In genomic region chr3L:780867-781701, dm6 we compare ENCODE assay signal across 2 fruit fly cellular contexts.
TF ChIP-seq lines count a peak whose summit lies in the region.

No protein-coding gene starts in this region.

TF ChIP-seq in whole organism, embryonic, 481 proteins besides CTCF, POLR2A, EP300 and RAD21 (continued from another document and continues in another):
- TF ChIP-seq CG12744 (GFP tag; optimal IDR thresholded peaks at IDR 0.05; lab: Kevin White, UChicago) (peak; percentile 70), ind (GFP tag; optimal IDR thresholded peaks at IDR 0.05; lab: Kevin White, UChicago) (peak; percentile 84), Chrac-16 (GFP tag; optimal IDR thresholded peaks at IDR 0.05; lab: Kevin White, UChicago) (peak; percentile 90), amos (GFP tag; IDR thresholded peaks at IDR 0.05; lab: Robert Waterston, UW; ENCODE audit: partially characterized antibody) (no peak; the same call in 1 of the 2 replicates), bowl (GFP tag; IDR thresholded peaks at IDR 0.05; lab: Robert Waterston, UW) (peak; percentile 87), CG17385 (GFP tag; optimal IDR thresholded peaks at IDR 0.05; lab: Kevin White, UChicago) (peak; percentile 91), Atf6 (GFP tag; IDR thresholded peaks at IDR 0.05; lab: Robert Waterston, UW) (peak; percentile 98), ase (GFP tag; IDR thresholded peaks at IDR 0.05; lab: Robert Waterston, UW) (peak; percentile 94), her (GFP tag; optimal IDR thresholded peaks at IDR 0.05; lab: Kevin White, UChicago) (no peak), fd96Cb (tag; optimal IDR thresholded peaks at IDR 0.05; lab: Kevin White, UChicago) (peak; percentile 73), kni (GFP tag; optimal IDR thresholded peaks at IDR 0.05; lab: Kevin White, UChicago) (peak; percentile 50), CG9932 (GFP tag; IDR thresholded peaks at IDR 0.05; lab: Robert Waterston, UW) (peak; percentile 95), CG7357 (GFP tag; IDR thresholded peaks at IDR 0.05; lab: Robert Waterston, UW) (peak; percentile 88), CG7372 (GFP tag; IDR thresholded peaks at IDR 0.05; lab: Robert Waterston, UW) (peak; percentile 96), so (GFP tag; IDR thresholded peaks at IDR 0.05; lab: Robert Waterston, UW) (peak; percentile 95), corto (GFP tag; optimal IDR thresholded peaks at IDR 0.05; lab: Kevin White, UChicago) (peak; percentile 96), inv (GFP tag; IDR thresholded peaks at IDR 0.05; lab: Robert Waterston, UW; ENCODE audit: partially characterized antibody) (no peak), CG9876 (GFP tag; optimal IDR thresholded peaks at IDR 0.05; lab: Kevin White, UChicago) (no peak), CG2875 (GFP tag; optimal IDR thresholded peaks at IDR 0.05; lab: Kevin White, UChicago) (peak; percentile 84), Mrtf (GFP tag; IDR thresholded peaks at IDR 0.05; lab: Robert Waterston, UW) (peak; percentile 94), fru (optimal IDR thresholded peaks at IDR 0.05; lab: Kevin White, UChicago) (no peak), CG1792 (GFP tag; optimal IDR thresholded peaks at IDR 0.05; lab: Kevin White, UChicago) (peak; percentile 17), Ssrp (tag; optimal IDR thresholded peaks at IDR 0.05; lab: Kevin White, UChicago) (peak; percentile 92), TFAM (GFP tag; optimal IDR thresholded peaks at IDR 0.05; lab: Kevin White, UChicago) (peak; percentile 30), maf-S (GFP tag; optimal IDR thresholded peaks at IDR 0.05; lab: Kevin White, UChicago) (peak; percentile 73), CG12236 (GFP tag; optimal IDR thresholded peaks at IDR 0.05; lab: Kevin White, UChicago) (no peak), CG14667 (GFP tag; IDR thresholded peaks at IDR 0.05; lab: Robert Waterston, UW) (peak; percentile 94), nerfin-2 (GFP tag; IDR thresholded peaks at IDR 0.05; lab: Robert Waterston, UW; ENCODE audit: partially characterized antibody) (no peak), Eip74EF (GFP tag; optimal IDR thresholded peaks at IDR 0.05; lab: Kevin White, UChicago) (peak in 1 of 2 experiments; percentile 85), eyg (GFP tag; optimal IDR thresholded peaks at IDR 0.05; lab: Kevin White, UChicago) (no peak), CG4707 (GFP tag; optimal IDR thresholded peaks at IDR 0.05; lab: Kevin White, UChicago) (peak; percentile 66), Drgx (GFP tag; IDR thresholded peaks at IDR 0.05; lab: Robert Waterston, UW) (peak; percentile 89), pb (GFP tag; optimal IDR thresholded peaks at IDR 0.05; lab: Kevin White, UChicago) (no peak), Hr51 (GFP tag; optimal IDR thresholded peaks at IDR 0.05; lab: Kevin White, UChicago) (peak; percentile 62 to 94), CG18262 (tag; optimal IDR thresholded peaks at IDR 0.05; lab: Kevin White, UChicago) (peak; percentile 84), CG2202 (tag; optimal IDR thresholded peaks at IDR 0.05; lab: Kevin White, UChicago) (peak; percentile 73), CG9727 (GFP tag; optimal IDR thresholded peaks at IDR 0.05; lab: Kevin White, UChicago) (peak; percentile 89), CG4617 (GFP tag; optimal IDR thresholded peaks at IDR 0.05; lab: Kevin White, UChicago; ENCODE audit: borderline replicate concordance) (peak; percentile 57), CG18619 (GFP tag; optimal IDR thresholded peaks at IDR 0.05; lab: Kevin White, UChicago) (peak; percentile 93), CG3163 (GFP tag; optimal IDR thresholded peaks at IDR 0.05; lab: Kevin White, UChicago) (no peak), CG6791 (GFP tag; IDR thresholded peaks at IDR 0.05; lab: Robert Waterston, UW; ENCODE audit: partially characterized antibody) (no peak), vnd (GFP tag; IDR thresholded peaks at IDR 0.05; lab: Robert Waterston, UW; ENCODE audit: partially characterized antibody) (peak; percentile 58; the same call in 2 of the 3 replicates), CG12071 (GFP tag; optimal IDR thresholded peaks at IDR 0.05; lab: Kevin White, UChicago) (peak; percentile 61), NC2α (GFP tag; optimal IDR thresholded peaks at IDR 0.05; lab: Kevin White, UChicago) (no peak), CG15696 (tag; optimal IDR thresholded peaks at IDR 0.05; lab: Kevin White, UChicago) (peak; percentile 44), CG4328 (GFP tag; optimal IDR thresholded peaks at IDR 0.05; lab: Kevin White, UChicago) (peak; percentile 76), aop (GFP tag; IDR thresholded peaks at IDR 0.05; lab: Robert Waterston, UW) (peak; percentile 80; the same call in 1 of the 2 replicates), CG12942 (GFP tag; optimal IDR thresholded peaks at IDR 0.05; lab: Kevin White, UChicago) (peak; percentile 92), Usf (GFP tag; optimal IDR thresholded peaks at IDR 0.05; lab: Kevin White, UChicago) (peak; percentile 83), CG12769 (tag; optimal IDR thresholded peaks at IDR 0.05; lab: Kevin White, UChicago) (peak; percentile 26), Abd-B (GFP tag; optimal IDR thresholded peaks at IDR 0.05; lab: Kevin White, UChicago) (peak; percentile 89), gfzf (GFP tag; optimal IDR thresholded peaks at IDR 0.05; lab: Kevin White, UChicago) (no peak), CG7928 (GFP tag; optimal IDR thresholded peaks at IDR 0.05; lab: Kevin White, UChicago) (peak; percentile 59), Meics (GFP tag; optimal IDR thresholded peaks at IDR 0.05; lab: Kevin White, UChicago) (peak; percentile 92), CG11504 (tag; optimal IDR thresholded peaks at IDR 0.05; lab: Kevin White, UChicago) (peak; percentile 90), ash1 (GFP tag; optimal IDR thresholded peaks at IDR 0.05; lab: Kevin White, UChicago) (no peak), CG10543 (GFP tag; optimal IDR thresholded peaks at IDR 0.05; lab: Kevin White, UChicago) (peak; percentile 89), sens-2 (GFP tag; IDR thresholded peaks at IDR 0.05; lab: Robert Waterston, UW) (peak; percentile 93), CG9437 (GFP tag; optimal IDR thresholded peaks at IDR 0.05; lab: Kevin White, UChicago) (peak; percentile 84), CG17912 (GFP tag; optimal IDR thresholded peaks at IDR 0.05; lab: Kevin White, UChicago) (peak; percentile 70), Mad (GFP tag; optimal IDR thresholded peaks at IDR 0.05; lab: Kevin White, UChicago) (peak; percentile 79), CG18011 (GFP tag; optimal IDR thresholded peaks at IDR 0.05; lab: Kevin White, UChicago) (peak; percentile 74), bbx (GFP tag; IDR thresholded peaks at IDR 0.05; lab: Robert Waterston, UW; ENCODE audit: partially characterized antibody) (no peak), dysf (GFP tag; IDR thresholded peaks at IDR 0.05; lab: Robert Waterston, UW) (peak; percentile 97)

TF ChIP-seq in whole organism, prepupa, 60 proteins besides CTCF, POLR2A, EP300 and RAD21 (continued from another document):
- TF ChIP-seq CG16779 (tag; optimal IDR thresholded peaks at IDR 0.05; lab: Kevin White, UChicago) (peak; percentile 76), dac (GFP tag; optimal IDR thresholded peaks at IDR 0.05; lab: Kevin White, UChicago) (peak; percentile 48), Eip75B (GFP tag; optimal IDR thresholded peaks at IDR 0.05; lab: Kevin White, UChicago) (peak; percentile 94), CG6792 (GFP tag; optimal IDR thresholded peaks at IDR 0.05; lab: Kevin White, UChicago) (peak; percentile 97), Blimp-1 (GFP tag; optimal IDR thresholded peaks at IDR 0.05; lab: Kevin White, UChicago) (peak; percentile 74), spab (GFP tag; optimal IDR thresholded peaks at IDR 0.05; lab: Kevin White, UChicago) (peak; percentile 86), Met (GFP tag; optimal IDR thresholded peaks at IDR 0.05; lab: Kevin White, UChicago) (peak; percentile 94), Hr38 (GFP tag; optimal IDR thresholded peaks at IDR 0.05; lab: Kevin White, UChicago) (no peak)
TF ChIP-seq in whole organism, prepupa: peak in this region for 58.
